Worm (Caenorhabditis elegans) whole organism, L3 larva: ENCODE measurements around the gene ZK455.5.

ENCODE experiments used
- ZK546.5 ChIP-seq: sonication (generic microtip); optimal IDR thresholded peaks from 2 replicates; lab custom pipeline; 2017; ENCODE audit warnings: missing biosample characterization, missing genetic modification characterization
- ceh-28 ChIP-seq: fragments of 150-350 bp; optimal IDR thresholded peaks from 2 replicates; lab custom pipeline; 2014; ENCODE audit warnings: missing biosample characterization, missing genetic modification reagents, missing genetic modification characterization
- ceh-82 ChIP-seq: fragments of 150-350 bp; optimal IDR thresholded peaks from 2 replicates; lab custom pipeline; 2014; ENCODE audit warnings: missing biosample characterization, missing genetic modification characterization
- mml-1 ChIP-seq: fragments of 150-350 bp; sonication (generic microtip); optimal IDR thresholded peaks from 3 replicates; lab custom pipeline; 2014; ENCODE audit warnings: missing biosample characterization, missing genetic modification characterization
- nhr-12 ChIP-seq: fragments of 150-350 bp; optimal IDR thresholded peaks from 2 replicates; lab custom pipeline; 2014; ENCODE audit warnings: missing biosample characterization, missing genetic modification characterization
- nhr-28 ChIP-seq: fragments of 150-350 bp; optimal IDR thresholded peaks from 2 replicates; lab custom pipeline; 2014; ENCODE audit warnings: missing biosample characterization, missing genetic modification characterization
- pha-4 ChIP-seq: fragments of 150-350 bp; optimal IDR thresholded peaks from 2 replicates; lab custom pipeline; 2014; ENCODE audit warnings: missing biosample characterization, missing genetic modification reagents, missing genetic modification characterization
- pqm-1 ChIP-seq: fragments of 150-350 bp; optimal IDR thresholded peaks from 2 replicates; lab custom pipeline; 2017; ENCODE audit warnings: missing biosample characterization, missing genetic modification characterization, inconsistent platforms
- zag-1 ChIP-seq: fragments of 150-350 bp; optimal IDR thresholded peaks from 2 replicates; lab custom pipeline; 2014; ENCODE audit warnings: missing biosample characterization, missing genetic modification characterization
- ztf-11 ChIP-seq: fragments of 150-350 bp; optimal IDR thresholded peaks from 2 replicates; lab custom pipeline; 2014; ENCODE audit warnings: missing biosample characterization, missing genetic modification characterization
- ztf-4 ChIP-seq: fragments of 150-350 bp; optimal IDR thresholded peaks from 2 replicates; lab custom pipeline; 2014; ENCODE audit warnings: missing biosample characterization, missing genetic modification characterization

- TF ChIP-seq nhr-12 (tag; lab: Kevin White, UChicago) (no peak), pqm-1 (tag; lab: Kevin White, UChicago) (no peak), ZK546.5 (tag; lab: Kevin White, UChicago) (no peak), mml-1 (tag; lab: Kevin White, UChicago) (no peak), ztf-11 (tag; lab: Kevin White, UChicago) (no peak), ceh-82 (tag; lab: Kevin White, UChicago) (no peak), zag-1 (tag; lab: Kevin White, UChicago) (no peak), ceh-28 (no peak), pha-4 (tag; lab: Kevin White, UChicago) (no peak), nhr-28 (tag; lab: Kevin White, UChicago) (no peak), ztf-4 (tag; lab: Kevin White, UChicago) (no peak)
Measured at ce11 chrX:11286246-11286645, 40.5 kb downstream of the ZK455.5 start, which contains the start of gene F38B2.3.
